Worm (Caenorhabditis elegans): ENCODE data around the gene ketn-1.

ketn-1 gene

DNA sequence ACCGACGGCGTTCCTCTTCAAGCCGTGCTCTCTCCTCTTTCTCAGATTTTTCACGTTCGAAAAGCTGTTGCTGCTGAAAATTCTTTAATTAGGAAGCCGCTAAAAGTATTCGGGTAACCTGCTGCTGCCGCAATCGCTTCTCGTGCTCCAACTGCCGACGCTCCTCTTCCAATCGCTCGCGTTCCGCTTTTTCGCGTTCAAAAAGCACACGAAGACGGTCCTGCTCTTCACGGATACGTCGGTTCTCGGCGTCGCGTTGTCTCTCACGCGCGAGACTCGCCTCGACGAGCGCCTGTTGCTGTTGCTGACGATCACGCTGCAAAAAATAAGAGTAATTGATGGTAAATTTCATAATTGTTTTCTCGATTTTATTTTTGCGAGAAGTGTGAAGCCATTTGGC lies 7.0 kb downstream of the ketn-1 start:
- no peak for TF ChIP-seq rnt-1 (tag; optimal IDR thresholded peaks at IDR 0.05)
- TF ChIP-seq madf-2 (tag; optimal IDR thresholded peaks at IDR 0.05) = no peak
- TF ChIP-seq fax-1 (tag; optimal IDR thresholded peaks at IDR 0.05) = no peak
- no peak for TF ChIP-seq pag-3 (tag; optimal IDR thresholded peaks at IDR 0.05; ENCODE audit: borderline replicate concordance)
- peak; percentile 7 for TF ChIP-seq hlh-6 (tag; optimal IDR thresholded peaks at IDR 0.05)
- no peak for TF ChIP-seq hlh-8 (tag; optimal IDR thresholded peaks at IDR 0.05)

DNA sequence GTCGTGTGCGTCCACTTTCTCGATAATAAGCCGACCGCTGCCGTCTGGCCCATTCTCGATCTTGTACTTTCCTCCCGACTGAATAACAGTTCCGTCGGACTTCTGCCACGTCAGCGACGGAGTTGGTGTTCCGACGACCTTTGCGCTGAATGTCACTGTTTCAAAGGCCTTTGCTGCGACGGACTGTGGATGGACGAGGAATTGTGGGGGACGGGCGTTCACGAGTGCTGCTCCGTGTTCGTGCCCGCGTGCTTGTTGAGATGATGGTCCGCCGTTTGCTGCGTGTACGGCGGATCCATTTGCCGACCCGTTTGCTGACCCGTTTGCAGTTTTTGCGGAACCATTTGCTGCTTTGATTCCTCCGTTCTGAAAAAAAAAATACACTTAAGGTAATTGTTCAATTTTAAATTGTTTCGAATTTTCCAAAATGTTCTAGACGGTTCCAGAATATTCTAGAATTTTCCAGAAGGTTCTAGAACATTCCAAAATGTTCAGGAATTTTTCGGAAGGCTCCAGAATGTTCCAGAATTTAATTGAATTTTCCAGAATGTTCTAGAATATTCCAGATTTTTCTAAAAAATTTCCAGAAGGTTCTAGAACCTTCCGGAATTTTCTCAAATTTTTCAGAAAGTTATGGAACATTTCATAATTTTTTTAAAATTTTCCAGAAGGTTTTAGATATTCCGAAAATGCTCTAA lies 8.3 kb downstream of the ketn-1 start:
- no peak for TF ChIP-seq unc-55 (GFP tag; optimal IDR thresholded peaks at IDR 0.05)
- TF ChIP-seq K02D7.2 (tag; optimal IDR thresholded peaks at IDR 0.05) = no peak
- TF ChIP-seq unc-42 (tag; optimal IDR thresholded peaks at IDR 0.05) = no peak
- no peak for TF ChIP-seq tbx-2 (tag; optimal IDR thresholded peaks at IDR 0.05)
- TF ChIP-seq hlh-30 (tag; optimal IDR thresholded peaks at IDR 0.05; ENCODE audit: insufficient read depth) = no peak
- TF ChIP-seq pqm-1 (tag; optimal IDR thresholded peaks at IDR 0.05) = no peak

DNA sequence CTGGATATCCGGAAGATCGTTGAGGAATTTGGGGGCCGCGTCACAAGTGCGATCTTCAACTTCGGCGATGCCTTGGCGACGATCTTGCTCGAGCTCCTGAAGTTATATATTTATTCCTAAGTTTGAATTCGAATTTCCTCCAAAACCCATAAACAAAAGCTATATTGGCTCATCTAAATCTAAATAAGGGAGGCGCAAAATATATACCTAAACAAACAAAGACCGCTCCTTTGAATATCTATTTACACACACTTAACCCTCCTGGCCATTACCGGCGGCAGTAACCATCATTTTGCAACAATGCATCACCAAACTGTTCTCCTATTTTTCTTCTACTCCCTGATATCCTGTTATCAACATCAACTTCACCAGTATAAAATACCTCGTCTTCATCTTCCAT lies 11.7 kb downstream of the ketn-1 start, which contains the start of gene F54E2.2:
TSS of gene F54E2.2 (plus strand) at position 301 of the 400 bp plus-strand sequence.
- TF ChIP-seq madf-2 (tag; optimal IDR thresholded peaks at IDR 0.05) = no peak
- no peak for TF ChIP-seq pqm-1 (tag; optimal IDR thresholded peaks at IDR 0.05)
- no peak for TF ChIP-seq syd-9 (tag; optimal IDR thresholded peaks at IDR 0.05)
- no peak for TF ChIP-seq unc-55 (GFP tag; optimal IDR thresholded peaks at IDR 0.05)
- TF ChIP-seq ceh-2 (tag; optimal IDR thresholded peaks at IDR 0.05) = no peak
- no peak for TF ChIP-seq C08G9.2 (tag; optimal IDR thresholded peaks at IDR 0.05)
- TF ChIP-seq Y22D7AL.16 (tag; optimal IDR thresholded peaks at IDR 0.05) = no peak
- no peak for TF ChIP-seq K02D7.2 (tag; optimal IDR thresholded peaks at IDR 0.05)
- no peak for TF ChIP-seq ceh-24 (tag; optimal IDR thresholded peaks at IDR 0.05)
- TF ChIP-seq dve-1 (tag; optimal IDR thresholded peaks at IDR 0.05) = no peak

DNA sequence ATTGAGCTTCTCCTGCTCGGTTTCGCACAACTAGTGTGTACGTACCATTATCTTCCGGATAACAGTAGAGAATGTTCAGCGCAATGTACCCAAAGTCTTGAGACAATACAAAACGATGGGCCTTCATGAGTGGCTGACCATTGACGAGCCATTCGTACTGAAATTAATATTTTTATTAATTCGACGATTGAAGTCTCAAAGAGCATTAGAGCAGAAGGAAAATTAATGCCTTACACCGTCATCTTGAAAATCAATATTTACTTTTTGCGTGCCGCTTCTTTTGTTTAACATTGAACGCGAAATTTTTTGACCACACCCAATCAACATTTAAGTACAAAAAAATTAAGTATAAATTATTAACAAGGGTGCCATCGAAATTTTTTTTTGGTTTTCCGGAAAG lies 14.7 kb downstream of the ketn-1 start:
- TF ChIP-seq fkh-6 (tag; optimal IDR thresholded peaks at IDR 0.05) = no peak
- no peak for TF ChIP-seq lin-11 (tag; optimal IDR thresholded peaks at IDR 0.05)
- no peak for TF ChIP-seq dmd-4 (tag; optimal IDR thresholded peaks at IDR 0.05; ENCODE audit: borderline replicate concordance)
- TF ChIP-seq mec-3 (tag; optimal IDR thresholded peaks at IDR 0.05; ENCODE audit: borderline replicate concordance) = no peak
- TF ChIP-seq nfya-1 (tag; optimal IDR thresholded peaks at IDR 0.05) = no peak
- TF ChIP-seq elt-2 (tag; optimal IDR thresholded peaks at IDR 0.05) = no peak

DNA sequence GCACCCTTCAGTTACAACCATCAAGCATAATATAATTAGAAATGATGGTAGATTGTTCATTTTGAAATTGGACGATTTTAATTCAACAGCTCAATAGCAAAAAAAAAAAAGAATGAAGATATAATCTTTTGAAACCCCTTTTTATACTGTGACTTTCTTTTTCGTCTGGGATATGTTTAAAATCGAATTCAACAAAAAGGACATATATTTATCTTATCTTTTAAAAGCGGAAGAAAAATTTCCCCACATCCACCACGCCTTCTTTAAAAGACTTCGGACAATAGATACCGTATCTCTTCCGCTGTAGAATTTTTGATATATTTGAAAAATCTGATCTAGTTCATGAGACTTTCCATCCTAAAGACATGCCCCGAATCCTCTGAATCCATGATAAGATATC lies 26.9 kb downstream of the ketn-1 start, which contains the start of gene R05D8.11:
TSS of gene R05D8.11 (minus strand) at position 101 of the 400 bp plus-strand sequence.
- TF ChIP-seq K09A11.1 (tag; optimal IDR thresholded peaks at IDR 0.05; ENCODE audit: insufficient read depth) (no peak), T23F11.4 (GFP tag; optimal IDR thresholded peaks at IDR 0.05) (no peak), zip-5 (tag; optimal IDR thresholded peaks at IDR 0.05) (no peak), unc-86 (tag; optimal IDR thresholded peaks at IDR 0.05) (no peak)

DNA sequence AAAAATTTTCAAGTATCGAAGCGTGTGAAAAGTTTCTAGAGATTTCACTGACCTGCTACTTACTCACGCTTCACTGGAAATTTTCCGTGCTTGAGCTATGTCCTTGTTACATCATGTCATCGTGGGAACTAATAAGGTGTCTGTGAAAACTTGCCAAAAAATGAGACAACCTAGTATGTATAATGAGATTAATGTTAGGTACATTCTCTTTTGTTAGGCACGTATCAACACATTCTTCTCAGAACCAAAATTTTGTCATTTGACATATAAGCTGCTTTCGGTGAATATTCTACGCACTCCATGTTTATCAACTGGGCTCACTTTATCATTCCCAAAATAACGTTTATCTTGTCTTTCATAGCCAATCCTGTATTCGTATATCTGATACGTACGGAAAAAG lies 33.6 kb downstream of the ketn-1 start, which contains the start of gene srj-18:
TSS of gene srj-18 (plus strand) at position 301 of the 400 bp plus-strand sequence.
- TF ChIP-seq pax-1 (tag; optimal IDR thresholded peaks at IDR 0.05) (no peak), npax-4 (tag; optimal IDR thresholded peaks at IDR 0.05) (no peak), ceh-34 (tag; optimal IDR thresholded peaks at IDR 0.05) (no peak), ceh-6 (GFP tag; optimal IDR thresholded peaks at IDR 0.05) (no peak), ceh-2 (tag; optimal IDR thresholded peaks at IDR 0.05) (no peak), hlh-13 (GFP tag; optimal IDR thresholded peaks at IDR 0.05) (no peak), elt-2 (tag; optimal IDR thresholded peaks at IDR 0.05) (no peak), hlh-6 (tag; optimal IDR thresholded peaks at IDR 0.05) (no peak), nhr-232 (tag; optimal IDR thresholded peaks at IDR 0.05) (no peak), eyg-1 (tag; optimal IDR thresholded peaks at IDR 0.05) (no peak), hlh-30 (tag; optimal IDR thresholded peaks at IDR 0.05; ENCODE audit: insufficient read depth) (no peak), ztf-16 (tag; optimal IDR thresholded peaks at IDR 0.05) (no peak), sox-2 (GFP tag; IDR thresholded peaks at IDR 0.05) (no peak), unc-55 (GFP tag; optimal IDR thresholded peaks at IDR 0.05) (no peak), K02D7.2 (tag; optimal IDR thresholded peaks at IDR 0.05) (no peak), lim-6 (tag; optimal IDR thresholded peaks at IDR 0.05) (no peak), nfya-1 (tag; optimal IDR thresholded peaks at IDR 0.05) (no peak)
